Worm (Caenorhabditis elegans): ENCODE measurements around the gene nstp-1.
A peak's percentile ranks its signal among the peaks of the same experiment; 100 is the strongest.

The nstp-1 gene

ce11 chrIV:9001184-9001583, 16.5 kb downstream of the nstp-1 start:
- TF ChIP-seq daf-12 (tag; optimal IDR thresholded peaks at IDR 0.05) (no peak), ztf-4 (tag; optimal IDR thresholded peaks at IDR 0.05) (no peak), unc-39 (tag; optimal IDR thresholded peaks at IDR 0.05) (no peak), nhr-12 (tag; optimal IDR thresholded peaks at IDR 0.05) (no peak), ceh-9 (tag; optimal IDR thresholded peaks at IDR 0.05) (no peak), fkh-2 (tag; optimal IDR thresholded peaks at IDR 0.05) (no peak), lsy-12 (tag; optimal IDR thresholded peaks at IDR 0.05) (no peak), jun-1 (tag; optimal IDR thresholded peaks at IDR 0.05) (no peak), nhr-76 (tag; optimal IDR thresholded peaks at IDR 0.05) (no peak), unc-62 (GFP tag; optimal IDR thresholded peaks at IDR 0.05) (no peak), ZK546.5 (tag; optimal IDR thresholded peaks at IDR 0.05) (no peak)

ce11 chrIV:9002636-9003035, 18.0 kb downstream of the nstp-1 start, which contains the start of gene C53D6.8:
Gene C53D6.8 (minus strand): TSS chrIV:9002736.
- TF ChIP-seq zag-1 (tag; optimal IDR thresholded peaks at IDR 0.05): no peak

- TF ChIP-seq nhr-43 (tag; optimal IDR thresholded peaks at IDR 0.05; ENCODE audit: poor library complexity, severe bottlenecking) (no peak), tbx-2 (tag; optimal IDR thresholded peaks at IDR 0.05) (no peak), nhr-76 (tag; optimal IDR thresholded peaks at IDR 0.05) (no peak), sea-2 (GFP tag; optimal IDR thresholded peaks at IDR 0.05) (no peak), ceh-82 (tag; optimal IDR thresholded peaks at IDR 0.05) (no peak), ztf-4 (tag; optimal IDR thresholded peaks at IDR 0.05) (no peak), daf-12 (tag; optimal IDR thresholded peaks at IDR 0.05) (no peak), nhr-25 (tag; optimal IDR thresholded peaks at IDR 0.05) (no peak), fos-1 (tag; optimal IDR thresholded peaks at IDR 0.05) (no peak), ceh-9 (tag; optimal IDR thresholded peaks at IDR 0.05) (no peak), nhr-237 (tag; optimal IDR thresholded peaks at IDR 0.05) (no peak), pha-4 (tag; optimal IDR thresholded peaks at IDR 0.05) (no peak), unc-39 (tag; optimal IDR thresholded peaks at IDR 0.05) (no peak), egl-5 (tag; optimal IDR thresholded peaks at IDR 0.05) (no peak), aly-2 (tag; optimal IDR thresholded peaks at IDR 0.05) (no peak)
Measured at ce11 chrIV:9005310-9005709, 20.6 kb downstream of the nstp-1 start, which contains the start of gene unc-129. Gene unc-129 (minus strand): TSS chrIV:9005410.

ce11 chrIV:9007947-9008346, 23.3 kb downstream of the nstp-1 start:
- TF ChIP-seq ztf-4 (tag; optimal IDR thresholded peaks at IDR 0.05): no peak
- TF ChIP-seq mdl-1 (tag; optimal IDR thresholded peaks at IDR 0.05): no peak
- TF ChIP-seq nhr-23 (tag; optimal IDR thresholded peaks at IDR 0.05): no peak

ce11 chrIV:9010257-9010656, 25.6 kb downstream of the nstp-1 start, which contains the start of gene C53D6.11:
Gene C53D6.11 (plus strand): TSS chrIV:9010584.
- TF ChIP-seq daf-12 (tag; optimal IDR thresholded peaks at IDR 0.05) (no peak), hmg-11 (tag; optimal IDR thresholded peaks at IDR 0.05) (no peak), pha-4 (tag; optimal IDR thresholded peaks at IDR 0.05) (peak; percentile 30), nfya-1 (tag; optimal IDR thresholded peaks at IDR 0.05; ENCODE audit: insufficient read depth) (no peak), pqm-1 (tag; optimal IDR thresholded peaks at IDR 0.05) (peak; percentile 13), sea-2 (GFP tag; optimal IDR thresholded peaks at IDR 0.05) (no peak), nhr-67 (tag; optimal IDR thresholded peaks at IDR 0.05) (no peak), ztf-4 (tag; optimal IDR thresholded peaks at IDR 0.05) (no peak), skn-1 (tag; optimal IDR thresholded peaks at IDR 0.05) (no peak), zag-1 (tag; optimal IDR thresholded peaks at IDR 0.05) (no peak), elt-2 (tag; optimal IDR thresholded peaks at IDR 0.05) (peak; percentile 67)

- TF ChIP-seq nhr-23 (tag; optimal IDR thresholded peaks at IDR 0.05) (no peak), egl-5 (tag; optimal IDR thresholded peaks at IDR 0.05) (no peak), ceh-28 (tag; optimal IDR thresholded peaks at IDR 0.05) (no peak), snpc-4 (tag; optimal IDR thresholded peaks at IDR 0.05) (no peak)
Measured at ce11 chrIV:9016477-9016876, 31.8 kb downstream of the nstp-1 start, which contains the start of gene acc-2. Gene acc-2 (plus strand): TSS chrIV:9016777.
